Fruit fly (Drosophila melanogaster) whole organism, wandering third instar larva: Measurements from ENCODE around the gene CG7542.

ENCODE experiments used
- Dfd ChIP-seq: fragments of >200 bp; optimal IDR thresholded peaks from 2 replicates; lab custom pipeline; 2017; ENCODE audit warnings: missing biosample characterization, missing genetic modification characterization
- N ChIP-seq: fragments of >200 bp; optimal IDR thresholded peaks from 2 replicates; lab custom pipeline; 2018; ENCODE audit warnings: missing biosample characterization, missing external identifiers, missing genetic modification characterization
- Sp1 ChIP-seq: fragments of 200-800 bp; sonication (Bioruptor generic); optimal IDR thresholded peaks from 3 replicates; lab custom pipeline; 2019; ENCODE audit warnings: missing biosample characterization, mild to moderate bottlenecking, missing genetic modification characterization, moderate library complexity
- dmrt93B ChIP-seq: fragments of 200-800 bp; sonication (Bioruptor generic); optimal IDR thresholded peaks from 2 replicates; lab custom pipeline; 2018; ENCODE audit warnings: missing biosample characterization, mild to moderate bottlenecking, missing genetic modification characterization
- foxo ChIP-seq, 2 experiments: fragments of 200-800 bp; sonication (Bioruptor generic); optimal IDR thresholded peaks; 2 replicates in 1 of 2; 3 replicates in 1 of 2; lab custom pipeline; 2016 to 2017; ENCODE audit warnings: missing biosample characterization in 2 of 2, missing genetic modification characterization in 2 of 2
- h ChIP-seq: fragments of 200-800 bp; sonication (Bioruptor generic); optimal IDR thresholded peaks from 3 replicates; lab custom pipeline; 2016; ENCODE audit warnings: missing biosample characterization, mild to moderate bottlenecking, missing genetic modification characterization
- lola ChIP-seq: fragments of >200 bp; optimal IDR thresholded peaks from 2 replicates; lab custom pipeline; 2017; ENCODE audit warnings: missing biosample characterization, missing genetic modification characterization
- sv ChIP-seq: fragments of 200-800 bp; sonication (Bioruptor generic); optimal IDR thresholded peaks from 3 replicates; lab custom pipeline; 2016; ENCODE audit warnings: missing biosample characterization, missing genetic modification characterization
- usp ChIP-seq: fragments of >200 bp; optimal IDR thresholded peaks from 2 replicates; lab custom pipeline; 2017; ENCODE audit warnings: missing biosample characterization, missing genetic modification characterization
- woc ChIP-seq: sonication (Bioruptor generic); optimal IDR thresholded peaks from 2 replicates; lab custom pipeline; 2016; ENCODE audit warnings: missing biosample characterization, mild to moderate bottlenecking, missing genetic modification characterization

DNA sequence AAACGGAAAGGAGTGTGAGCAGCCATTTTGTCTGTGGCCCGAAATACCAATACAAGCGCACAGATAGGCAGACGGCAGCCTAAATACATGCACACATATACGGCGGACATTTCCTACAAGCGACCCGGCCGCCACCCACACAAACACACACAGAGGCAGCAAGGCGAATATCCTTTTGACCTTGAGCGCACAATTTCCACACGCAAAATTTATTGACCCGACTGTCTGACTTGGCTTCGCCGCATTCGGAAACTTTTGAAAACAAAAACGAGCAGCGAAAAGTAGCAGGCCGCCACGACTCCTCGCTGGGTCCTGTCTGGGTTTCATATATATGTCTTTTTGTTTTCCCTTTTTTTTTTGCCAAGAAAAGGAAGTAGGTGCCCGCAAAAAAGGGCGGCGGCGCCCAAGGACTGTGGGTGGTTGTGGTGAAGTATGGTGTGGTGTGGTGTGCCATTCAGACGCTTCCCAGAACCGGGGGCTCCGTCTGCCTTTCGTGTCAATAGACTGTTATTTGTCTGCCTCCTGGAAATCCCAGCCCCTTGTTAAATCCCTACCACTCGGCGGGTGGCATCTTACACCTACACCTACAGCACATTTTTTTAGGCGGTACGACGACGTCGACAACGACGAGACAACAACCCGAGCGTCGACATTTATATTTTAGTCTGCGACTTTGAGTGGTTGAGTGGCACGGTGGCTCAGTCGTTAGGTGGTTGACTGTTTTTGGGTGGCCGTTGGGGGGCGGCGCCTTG is 46.4 kb downstream of the CG7542 start:
- TF ChIP-seq N (GFP tag; lab: Kevin White, UChicago) (no peak), Sp1 (GFP tag; lab: Kevin White, UChicago) (no peak), dmrt93B (GFP tag; lab: Kevin White, UChicago) (no peak), foxo (GFP tag; optimal IDR thresholded peaks at IDR 0.05; lab: Kevin White, UChicago) (no peak), h (GFP tag; lab: Kevin White, UChicago) (no peak), woc (GFP tag; lab: Kevin White, UChicago) (no peak), usp (GFP tag; lab: Kevin White, UChicago) (no peak), lola (no peak), sv (GFP tag; lab: Kevin White, UChicago) (no peak), Dfd (GFP tag; lab: Kevin White, UChicago) (no peak)
